Fruit fly (Drosophila melanogaster): ENCODE results near the gene Slbp.

The Slbp gene

DNA sequence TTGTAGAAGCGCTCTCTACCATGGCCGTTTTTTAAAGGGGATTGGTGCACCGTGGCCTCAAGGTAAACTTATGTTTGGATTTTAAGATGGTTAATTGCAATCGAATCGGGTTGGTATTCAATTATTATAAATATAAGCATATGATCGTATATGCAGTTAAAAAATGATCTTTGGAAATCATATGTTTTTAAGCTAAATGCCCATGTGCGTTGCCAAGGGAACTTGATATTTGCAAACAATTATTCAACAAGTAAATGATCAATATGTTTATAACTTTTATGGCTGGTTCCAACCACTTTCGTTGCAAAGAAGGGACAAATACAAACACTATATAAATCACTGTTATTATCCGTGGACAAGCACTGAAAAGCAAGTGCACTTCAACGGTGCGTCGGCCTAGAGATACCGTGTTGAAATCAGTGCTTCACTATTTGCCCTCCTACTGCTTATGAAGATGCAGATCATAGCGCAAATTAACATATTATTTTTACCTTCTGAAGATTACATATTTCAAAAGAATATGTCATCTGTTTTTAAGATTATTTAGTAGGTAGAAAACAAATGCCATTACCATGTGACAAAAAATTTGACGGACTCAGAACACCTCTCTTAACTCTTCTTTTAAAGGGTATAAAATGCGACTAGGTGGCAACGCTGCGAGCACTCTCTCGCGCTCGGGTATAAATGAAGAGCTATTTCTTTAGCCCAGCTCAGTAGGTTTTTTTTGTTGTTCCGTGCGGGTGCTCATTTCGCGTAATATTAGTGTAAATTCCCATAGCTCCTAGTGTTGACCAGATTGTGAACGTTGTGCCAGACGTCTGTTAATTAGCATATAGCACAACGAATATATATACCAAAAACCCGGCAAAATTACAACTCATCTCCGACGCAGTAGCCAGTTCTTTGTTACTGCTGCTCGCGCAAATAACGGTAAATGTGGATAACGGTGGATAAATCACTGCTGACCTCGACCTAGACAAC lies 4.6 kb upstream of the Slbp start, which contains the start of gene rdog:
Gene rdog, plus strand, starts transcription at position 705 of the 981 bp plus-strand sequence.
- TF ChIP-seq insv (optimal IDR thresholded peaks at IDR 0.05): no peak
- TF ChIP-seq h (optimal IDR thresholded peaks at IDR 0.05): no peak
- no peak for TF ChIP-seq Sin3A (optimal IDR thresholded peaks at IDR 0.05)
- no peak for TF ChIP-seq Myc (optimal IDR thresholded peaks at IDR 0.05)
- TF ChIP-seq ttk (optimal IDR thresholded peaks at IDR 0.05): no peak

DNA sequence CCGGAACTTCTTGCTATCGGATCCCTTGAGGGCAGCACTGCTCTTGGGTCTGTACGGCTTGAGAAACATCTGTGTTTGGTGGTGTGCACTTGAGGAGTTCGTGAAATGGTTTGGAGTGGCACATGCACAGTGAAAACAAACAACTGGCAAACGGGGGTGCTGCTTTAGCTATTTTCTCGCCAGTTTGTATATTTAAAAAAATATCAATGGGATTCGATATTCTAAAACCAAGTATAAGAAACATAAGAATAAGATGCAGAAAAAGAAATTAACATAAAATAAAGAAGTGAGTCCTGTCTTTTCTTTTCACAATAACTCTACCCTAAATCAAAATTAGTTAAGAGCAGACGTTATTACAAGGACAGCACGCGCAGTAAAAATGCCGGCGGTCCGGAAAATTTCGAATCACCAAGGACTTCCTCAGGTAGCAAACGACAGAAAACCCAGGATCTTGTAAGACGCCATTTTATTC lies 1.4 kb downstream of the Slbp start, which contains the start of gene eIF2D:
Gene eIF2D, minus strand, starts transcription at position 174 of the 472 bp plus-strand sequence.
- TF ChIP-seq psq (optimal IDR thresholded peaks at IDR 0.05): no peak
- no peak for TF ChIP-seq Sin3A (optimal IDR thresholded peaks at IDR 0.05)
- TF ChIP-seq ttk (optimal IDR thresholded peaks at IDR 0.05): no peak
- no peak for TF ChIP-seq insv (optimal IDR thresholded peaks at IDR 0.05)

DNA sequence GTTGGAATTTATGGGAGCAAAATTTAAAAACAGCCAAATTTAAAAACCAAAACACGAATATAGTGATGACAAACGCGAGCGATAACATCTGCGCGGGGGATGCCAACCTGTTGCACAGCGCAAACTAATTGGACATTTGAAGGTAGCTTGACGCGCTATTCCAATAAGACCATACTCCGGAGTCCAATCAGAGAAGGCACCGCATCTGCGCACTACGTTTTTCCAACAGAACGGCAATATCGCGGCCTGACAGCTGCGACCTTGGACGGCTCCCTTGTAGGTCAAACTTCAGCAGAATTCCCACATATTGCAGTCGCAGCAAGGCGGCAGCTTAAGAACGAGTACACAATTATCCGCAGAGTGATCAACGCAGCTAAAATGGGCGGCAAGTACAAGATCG lies 5.0 kb downstream of the Slbp start, which contains the start of the genes CG11882 and Pglym78:
Gene CG11882, minus strand, starts transcription at position 101 of the 400 bp plus-strand sequence.
Gene Pglym78, plus strand, starts transcription at position 177 of the 400 bp plus-strand sequence.
- TF ChIP-seq insv (optimal IDR thresholded peaks at IDR 0.05) (peak; percentile 96), ttk (optimal IDR thresholded peaks at IDR 0.05) (no peak)

DNA sequence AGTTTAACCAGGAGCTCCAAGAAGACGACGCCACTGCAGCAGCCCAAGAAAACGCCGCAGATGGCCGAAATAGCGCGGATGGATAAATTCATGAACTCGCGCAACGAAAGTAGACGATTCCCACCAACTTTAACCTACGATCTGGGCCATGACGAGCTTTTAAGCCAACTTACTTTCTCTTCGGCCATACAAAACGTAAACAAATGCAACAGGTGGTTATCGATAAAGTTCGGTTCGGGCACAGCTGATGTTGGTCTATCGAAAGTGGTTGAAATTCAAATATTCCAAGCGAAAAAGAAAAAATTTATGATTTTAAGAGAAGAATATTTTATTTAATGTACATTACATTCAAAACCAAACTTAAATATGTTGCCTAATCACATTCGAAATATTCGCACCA lies 6.4 kb downstream of the Slbp start, which contains the start of gene CG14511:
Gene CG14511, minus strand, starts transcription at position 184 of the 400 bp plus-strand sequence.
- TF ChIP-seq insv (optimal IDR thresholded peaks at IDR 0.05): no peak
- TF ChIP-seq Sin3A (optimal IDR thresholded peaks at IDR 0.05): no peak
- TF ChIP-seq h (optimal IDR thresholded peaks at IDR 0.05): no peak
- TF ChIP-seq Myc (optimal IDR thresholded peaks at IDR 0.05): no peak
- TF ChIP-seq psq (optimal IDR thresholded peaks at IDR 0.05): no peak
- TF ChIP-seq ttk (optimal IDR thresholded peaks at IDR 0.05): no peak

DNA sequence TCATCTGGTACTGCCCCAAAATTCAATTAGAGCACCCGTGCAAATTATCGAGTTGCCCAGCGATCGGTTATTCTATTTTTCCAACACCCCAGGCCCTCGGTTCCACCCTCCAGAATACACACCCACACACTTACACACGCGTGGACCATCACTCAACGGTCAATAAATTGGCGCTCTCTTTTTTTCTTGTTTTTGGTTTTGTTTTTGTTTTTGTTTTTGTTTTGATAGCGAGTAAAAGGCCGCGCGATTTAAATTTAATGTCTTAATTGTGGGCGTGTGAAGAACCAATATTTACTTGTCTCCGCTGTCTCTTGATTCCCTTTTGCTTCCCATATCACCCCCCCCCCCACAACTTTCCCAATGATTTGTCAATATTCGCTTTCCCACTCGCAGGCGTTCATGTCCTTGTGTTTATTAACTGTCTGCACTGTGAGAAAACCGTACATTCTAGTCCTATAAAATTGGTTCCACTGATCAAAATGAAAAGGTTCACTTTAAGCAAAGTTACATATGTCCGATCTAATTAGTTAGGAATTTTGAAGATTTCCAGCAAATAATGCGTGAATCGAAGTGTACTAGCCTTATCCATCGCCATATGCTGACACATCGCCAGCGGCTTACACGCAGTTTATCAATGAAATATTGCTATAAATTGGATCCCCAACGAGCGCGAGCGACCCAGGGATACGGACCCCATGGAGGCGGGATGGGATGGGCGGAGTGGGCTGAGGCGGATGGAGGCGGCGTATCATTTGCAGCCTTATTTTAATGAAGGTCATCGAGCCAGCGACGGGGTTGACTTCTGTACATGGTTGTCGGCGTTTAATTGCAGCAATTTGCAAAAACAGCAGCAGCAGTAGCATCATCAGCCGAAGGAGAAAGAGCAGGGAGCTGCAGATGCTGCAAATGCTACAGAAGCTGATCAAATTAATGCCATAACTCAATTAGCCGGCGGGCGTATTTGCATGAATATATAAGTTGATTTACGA lies 13.0 kb downstream of the Slbp start:
- TF ChIP-seq ttk (optimal IDR thresholded peaks at IDR 0.05) (no peak), h (optimal IDR thresholded peaks at IDR 0.05) (no peak), Sin3A (optimal IDR thresholded peaks at IDR 0.05) (no peak), Myc (optimal IDR thresholded peaks at IDR 0.05) (no peak), psq (optimal IDR thresholded peaks at IDR 0.05) (no peak), insv (optimal IDR thresholded peaks at IDR 0.05) (no peak)

DNA sequence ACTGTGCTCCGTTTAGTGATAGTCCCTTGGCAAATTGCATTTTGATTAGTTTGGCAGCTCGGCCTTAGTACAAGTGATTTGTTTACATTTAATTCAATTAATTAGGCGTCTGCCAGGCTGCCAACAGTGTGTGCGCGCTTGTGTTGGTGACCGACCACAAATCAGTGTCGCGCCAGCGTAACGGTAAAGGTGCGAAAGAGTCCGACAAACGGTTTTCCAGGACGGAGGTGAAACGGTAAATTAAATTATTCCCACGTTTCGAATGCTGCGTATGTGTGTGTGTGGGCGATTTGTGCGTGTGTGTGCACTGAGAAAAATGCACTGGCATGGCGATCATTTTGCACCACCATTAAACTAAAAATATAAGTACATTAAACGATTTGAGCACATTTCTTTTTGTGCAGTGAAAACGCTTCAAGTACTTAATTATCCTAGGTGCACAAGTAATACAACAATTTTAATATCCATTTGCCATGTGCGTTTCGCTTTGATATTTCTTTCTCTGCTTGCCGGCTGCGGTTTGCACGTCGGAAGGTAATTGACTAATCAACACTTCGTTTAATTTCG lies 14.0 kb downstream of the Slbp start:
- TF ChIP-seq psq (optimal IDR thresholded peaks at IDR 0.05) (no peak), ttk (optimal IDR thresholded peaks at IDR 0.05) (no peak), Myc (optimal IDR thresholded peaks at IDR 0.05) (no peak), insv (optimal IDR thresholded peaks at IDR 0.05) (no peak), h (optimal IDR thresholded peaks at IDR 0.05) (no peak), Sin3A (optimal IDR thresholded peaks at IDR 0.05) (no peak)

DNA sequence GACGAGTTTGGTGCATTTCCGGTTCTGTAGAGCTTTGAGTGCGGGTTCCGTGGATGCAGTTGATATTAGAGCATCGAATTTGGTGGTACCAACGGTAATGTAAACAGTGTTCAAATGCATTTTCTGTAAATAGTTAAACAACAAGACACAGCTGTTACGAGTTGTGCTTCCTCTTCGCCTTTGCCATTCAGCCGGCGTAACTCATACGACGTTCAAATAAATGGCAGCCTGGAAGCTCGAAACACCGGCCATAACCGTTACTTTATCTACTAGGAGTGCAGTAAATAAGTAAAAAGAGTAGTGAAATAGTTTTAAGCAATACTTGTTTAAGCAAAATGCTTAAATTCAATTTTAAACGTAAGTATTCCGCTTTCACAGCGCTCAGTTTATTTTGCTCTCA lies 14.7 kb downstream of the Slbp start, which contains the start of the genes Alg13 and superdeath:
Gene Alg13, minus strand, starts transcription at position 167 of the 400 bp plus-strand sequence.
Gene superdeath, plus strand, starts transcription at position 256 of the 400 bp plus-strand sequence.
- no peak for TF ChIP-seq insv (optimal IDR thresholded peaks at IDR 0.05)
- TF ChIP-seq Sin3A (optimal IDR thresholded peaks at IDR 0.05): no peak
- no peak for TF ChIP-seq Myc (optimal IDR thresholded peaks at IDR 0.05)
- no peak for TF ChIP-seq ttk (optimal IDR thresholded peaks at IDR 0.05)
- no peak for TF ChIP-seq h (optimal IDR thresholded peaks at IDR 0.05)
- no peak for TF ChIP-seq psq (optimal IDR thresholded peaks at IDR 0.05)

DNA sequence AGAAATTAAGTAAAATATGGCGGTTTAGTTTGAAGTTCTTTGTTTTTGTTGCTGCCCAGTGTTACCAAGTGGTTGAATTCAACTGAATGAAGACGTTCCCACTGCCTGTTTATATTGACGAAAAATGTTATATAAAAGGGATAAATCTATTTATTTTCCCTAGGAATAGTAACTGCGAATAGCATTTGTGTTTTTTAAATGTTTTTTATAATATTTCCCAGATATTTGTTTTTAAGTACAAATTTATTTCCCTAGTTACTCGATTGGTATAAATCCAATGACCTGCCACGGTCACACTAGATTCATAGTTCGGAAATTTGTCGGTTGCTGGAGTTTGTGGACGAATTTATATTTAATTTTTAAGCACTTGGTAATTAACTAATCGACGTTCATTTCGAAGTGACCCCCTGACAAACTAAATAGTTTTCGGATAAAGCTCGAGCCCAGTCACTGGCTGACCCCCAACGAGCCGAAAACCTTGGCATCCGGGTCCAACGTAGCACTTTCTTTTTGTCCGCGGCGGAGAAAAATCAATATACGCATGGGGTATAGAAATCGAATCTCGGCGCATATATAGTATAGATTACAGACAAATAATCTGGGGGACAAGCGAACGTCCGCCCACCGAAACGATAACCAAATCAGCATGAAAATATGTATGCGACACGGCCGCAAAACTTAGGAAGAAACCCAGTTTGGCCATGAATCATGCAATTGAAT lies 22.0 kb downstream of the Slbp start, which contains the start of the genes dgt6 and Vha100-1:
Gene dgt6, minus strand, starts transcription at position 71 of the 720 bp plus-strand sequence.
Gene Vha100-1, plus strand, starts transcription at position 292 of the 720 bp plus-strand sequence.
- TF ChIP-seq Sin3A (optimal IDR thresholded peaks at IDR 0.05) (no peak), Myc (optimal IDR thresholded peaks at IDR 0.05) (no peak), insv (optimal IDR thresholded peaks at IDR 0.05) (no peak), ttk (optimal IDR thresholded peaks at IDR 0.05) (no peak), psq (optimal IDR thresholded peaks at IDR 0.05) (no peak), h (optimal IDR thresholded peaks at IDR 0.05) (no peak)

DNA sequence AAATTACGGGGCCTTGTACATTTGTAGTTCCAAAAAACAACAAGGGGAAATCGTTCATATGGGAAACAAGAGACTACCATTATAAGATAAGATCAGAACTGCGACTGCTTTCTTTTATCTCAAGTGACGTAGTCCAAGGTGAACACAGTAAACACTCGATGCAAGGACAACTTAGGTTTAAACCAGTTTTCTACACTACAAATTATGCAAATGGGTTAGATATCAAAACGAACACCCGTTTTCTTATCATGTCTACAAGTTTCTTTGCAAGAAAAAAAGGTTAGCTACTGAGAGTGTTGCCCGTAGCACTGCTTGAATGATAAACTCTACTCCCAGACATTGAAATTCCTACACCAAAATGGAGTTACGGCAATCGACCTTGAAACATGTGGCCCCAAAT lies 28.9 kb downstream of the Slbp start:
- TF ChIP-seq psq (optimal IDR thresholded peaks at IDR 0.05) (no peak), Sin3A (optimal IDR thresholded peaks at IDR 0.05) (no peak), insv (optimal IDR thresholded peaks at IDR 0.05) (no peak), ttk (optimal IDR thresholded peaks at IDR 0.05) (no peak), Myc (optimal IDR thresholded peaks at IDR 0.05) (no peak), h (optimal IDR thresholded peaks at IDR 0.05) (no peak)

DNA sequence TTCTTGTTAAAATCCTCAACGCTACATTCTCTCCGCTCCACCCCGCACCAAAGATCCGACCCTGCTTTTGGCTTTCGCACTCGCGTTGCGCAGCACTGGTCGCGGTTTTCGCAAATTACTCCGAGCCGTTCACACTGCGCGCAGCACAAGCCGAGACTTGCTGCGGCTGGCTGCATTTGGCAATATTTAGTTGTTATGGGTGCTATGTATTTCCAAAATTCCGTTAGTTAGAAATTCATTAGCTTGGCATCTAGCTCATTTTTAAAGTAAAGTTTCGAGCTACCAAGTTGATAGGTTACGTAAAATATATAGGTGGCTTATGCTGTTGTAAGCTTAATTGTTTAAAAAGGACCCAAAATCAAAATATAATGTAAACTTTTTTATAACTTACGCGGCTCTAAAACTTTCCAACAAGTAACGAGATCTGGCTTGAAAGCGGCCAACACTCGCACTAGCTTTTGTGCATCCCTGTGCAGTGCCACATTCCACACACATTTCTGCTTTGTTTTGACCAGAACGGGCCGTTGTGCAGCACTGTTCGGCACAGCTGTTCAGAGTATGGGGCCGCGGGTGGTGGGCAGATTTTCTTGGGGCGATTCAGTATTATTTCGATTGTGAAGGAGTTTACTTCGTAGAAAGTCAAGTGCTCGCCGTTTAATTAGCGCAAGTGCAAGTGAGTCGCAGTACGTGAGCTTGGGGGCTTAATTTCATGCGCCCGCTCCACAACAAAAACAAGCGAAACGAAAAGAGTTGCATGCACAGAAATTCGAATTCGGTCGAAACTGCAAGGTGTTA lies 30.1 kb downstream of the Slbp start, which contains the start of the genes yem and Ctl2:
Gene yem, minus strand, starts transcription at position 63 of the 795 bp plus-strand sequence.
Gene Ctl2, plus strand, starts transcription at position 554 of the 795 bp plus-strand sequence.
- TF ChIP-seq psq (optimal IDR thresholded peaks at IDR 0.05) (no peak), Sin3A (optimal IDR thresholded peaks at IDR 0.05) (peak; percentile 70), Myc (optimal IDR thresholded peaks at IDR 0.05) (no peak)
